Fruit fly (Drosophila melanogaster) whole organism, larva: ENCODE results near the gene nur.

ENCODE experiments used
- noc ChIP-seq: fragments of 200-800 bp; sonication (Bioruptor generic); optimal IDR thresholded peaks from 3 replicates; lab custom pipeline; 2019; ENCODE audit warnings: missing biosample characterization, mild to moderate bottlenecking, missing genetic modification characterization, moderate library complexity

Gene nur

dm6 chr2L:13735838-13736237, at the start of gene nur:
TSS of gene nur (plus strand) at chr2L:13736138.
- TF ChIP-seq noc (tag; lab: Kevin White, UChicago), result no peak

dm6 chr2L:13699057-13699456, 36.9 kb upstream of the nur start:
- no peak for TF ChIP-seq noc (tag; lab: Kevin White, UChicago)

dm6 chr2L:13707915-13708314, 28.0 kb upstream of the nur start, which contains the start of gene Gpo3:
TSS of gene Gpo3 (plus strand) at chr2L:13708215.
- no peak for TF ChIP-seq noc (tag; lab: Kevin White, UChicago)

- no peak for TF ChIP-seq noc (tag; lab: Kevin White, UChicago)
Measured at dm6 chr2L:13717121-13717520, 18.8 kb upstream of the nur start, which contains the start of gene DIP-kappa. TSS of gene DIP-kappa (minus strand) at chr2L:13717320.

dm6 chr2L:13723542-13723941, 12.4 kb upstream of the nur start, which contains the start of gene CG9014:
TSS of gene CG9014 (minus strand) at chr2L:13723642.
- no peak for TF ChIP-seq noc (tag; lab: Kevin White, UChicago)

- no peak for TF ChIP-seq noc (tag; lab: Kevin White, UChicago)
Measured at dm6 chr2L:13732287-13732686, 3.7 kb upstream of the nur start.

dm6 chr2L:13746652-13747051, 10.7 kb downstream of the nur start, which contains the start of gene TM9SF4:
TSS of gene TM9SF4 (plus strand) at chr2L:13746952.
- TF ChIP-seq noc (tag; lab: Kevin White, UChicago), result no peak

- no peak for TF ChIP-seq noc (tag; lab: Kevin White, UChicago)
Measured at dm6 chr2L:13763144-13763543, 27.2 kb downstream of the nur start.

dm6 chr2L:13770884-13771283, 34.9 kb downstream of the nur start:
- no peak for TF ChIP-seq noc (tag; lab: Kevin White, UChicago)

- TF ChIP-seq noc (tag; lab: Kevin White, UChicago), result no peak
Measured at dm6 chr2L:13773697-13774096, 37.8 kb downstream of the nur start, which contains the start of gene CG43376. TSS of gene CG43376 (plus strand) at chr2L:13773997.

- no peak for TF ChIP-seq noc (tag; lab: Kevin White, UChicago)
Measured at dm6 chr2L:13776928-13777686, 41.2 kb downstream of the nur start.

dm6 chr2L:13778648-13779047, 42.7 kb downstream of the nur start:
- no peak for TF ChIP-seq noc (tag; lab: Kevin White, UChicago)

- no peak for TF ChIP-seq noc (tag; lab: Kevin White, UChicago)
Measured at dm6 chr2L:13779162-13779561, 43.2 kb downstream of the nur start.

dm6 chr2L:13779795-13780108, 43.8 kb downstream of the nur start:
- TF ChIP-seq noc (tag; lab: Kevin White, UChicago), result no peak

- TF ChIP-seq noc (tag; lab: Kevin White, UChicago), result peak; percentile 92
Measured at dm6 chr2L:13780109-13780947, 44.4 kb downstream of the nur start, which contains the start of the genes CG9008 and p38b. TSS of gene CG9008 (minus strand) at chr2L:13780165. TSS of gene p38b (plus strand) at chr2L:13780689.
